Worm (Caenorhabditis elegans): Measurements from ENCODE around the gene F40B5.2.
"Not testable (repeated sequence)": the region's sequence is repeated elsewhere in the genome, so short reads cannot be mapped to it uniquely, and the experiment has no call there.

The F40B5.2 gene

DNA sequence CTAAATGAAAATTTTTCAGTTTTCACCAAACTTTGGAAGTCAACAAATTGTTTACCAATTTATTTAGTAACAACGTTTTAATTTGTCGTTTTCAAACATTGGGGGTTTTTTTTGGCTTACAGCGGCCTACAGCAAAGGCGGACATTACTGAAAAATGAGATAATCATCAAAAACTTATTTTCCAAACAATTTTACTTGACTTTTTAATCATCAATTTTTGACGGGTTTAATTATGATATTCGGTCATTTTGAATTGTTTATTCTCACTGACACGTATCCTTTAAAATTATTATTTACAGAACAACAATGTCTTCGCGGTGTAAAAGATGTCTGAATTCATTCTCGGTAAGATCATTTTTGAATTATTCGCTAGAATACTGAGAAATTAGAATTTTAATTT lies at the start of gene F40B5.2:
Gene F40B5.2 (plus strand): TSS at position 301 of the 400 bp plus-strand sequence.
- no peak for TF ChIP-seq nhr-76 (tag; optimal IDR thresholded peaks at IDR 0.05)
- no peak for TF ChIP-seq pha-4 (GFP tag; IDR thresholded peaks at IDR 0.05)
- TF ChIP-seq pha-4 (tag; optimal IDR thresholded peaks at IDR 0.05), result no peak
- TF ChIP-seq madf-9 (GFP tag; conservative IDR thresholded peaks at IDR 0.05), result no peak

DNA sequence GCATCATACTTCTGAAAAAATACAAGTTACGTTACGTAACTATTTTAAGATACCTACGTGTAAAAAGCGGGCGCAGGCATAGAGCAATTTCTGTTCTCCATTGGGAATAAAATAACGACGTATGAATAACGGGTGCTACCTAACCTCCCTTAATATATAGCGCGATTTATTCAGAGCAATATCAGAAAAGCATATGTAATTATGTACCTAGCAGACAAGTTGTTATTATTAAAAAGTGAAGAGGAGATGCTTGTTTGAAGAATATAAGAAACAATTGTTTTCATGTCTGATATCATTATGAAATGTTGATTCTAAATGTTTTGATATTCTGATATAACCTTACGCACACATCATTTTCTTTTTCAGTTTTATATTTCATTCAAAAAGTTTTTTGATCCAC lies 48.7 kb upstream of the F40B5.2 start, which contains the start of gene srh-11:
Gene srh-11 (minus strand): TSS at position 101 of the 400 bp plus-strand sequence.
- TF ChIP-seq ces-1 (GFP tag; optimal IDR thresholded peaks at IDR 0.05) (no peak), nhr-48 (tag; optimal IDR thresholded peaks at IDR 0.05) (no peak), skn-1 (tag; optimal IDR thresholded peaks at IDR 0.05) (no peak), nhr-11 (tag; optimal IDR thresholded peaks at IDR 0.05) (no peak), zfp-2 (tag; optimal IDR thresholded peaks at IDR 0.05) (no peak), unc-39 (tag; optimal IDR thresholded peaks at IDR 0.05) (no peak), lsy-2 (tag; optimal IDR thresholded peaks at IDR 0.05) (no peak), daf-12 (tag; optimal IDR thresholded peaks at IDR 0.05) (no peak), madf-5 (GFP tag; IDR thresholded peaks at IDR 0.05) (no peak), T20F7.1 (GFP tag; optimal IDR thresholded peaks at IDR 0.05) (no peak), ztf-7 (tag; optimal IDR thresholded peaks at IDR 0.05) (no peak), zfp-3 (GFP tag; conservative IDR thresholded peaks at IDR 0.05) (no peak), D1046.2 (GFP tag; IDR thresholded peaks at IDR 0.05) (no peak), dmd-9 (GFP tag; IDR thresholded peaks at IDR 0.05) (no peak), F10B5.3 (tag; optimal IDR thresholded peaks at IDR 0.05) (no peak), pha-4 (GFP tag; IDR thresholded peaks at IDR 0.05) (no peak), pha-4 (tag; optimal IDR thresholded peaks at IDR 0.05) (no peak)

DNA sequence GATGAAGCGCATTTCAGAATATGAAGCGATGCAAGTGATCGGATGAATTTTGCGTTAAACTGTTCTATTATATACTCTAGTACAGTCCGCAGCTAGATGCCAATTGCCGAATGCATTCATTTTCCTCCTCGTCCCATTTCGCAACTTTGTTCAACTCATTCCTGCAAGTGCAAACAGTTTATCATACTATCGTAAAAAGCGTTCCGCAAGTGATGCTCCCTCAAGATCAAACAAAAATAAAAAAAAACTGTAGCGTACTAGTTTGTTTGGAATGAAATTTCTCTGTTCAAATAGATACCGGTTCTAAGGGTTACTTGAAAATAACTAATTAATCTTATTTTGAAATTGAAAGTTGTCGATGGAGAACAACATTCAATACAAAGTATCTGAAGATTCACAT lies 46.8 kb upstream of the F40B5.2 start, which contains the start of gene pqn-57:
Gene pqn-57 (minus strand): TSS at position 101 of the 400 bp plus-strand sequence.
- TF ChIP-seq ceh-32 (tag; optimal IDR thresholded peaks at IDR 0.05; ENCODE audit: poor library complexity) (no peak), ceh-20 (GFP tag; IDR thresholded peaks at IDR 0.05) (no peak), lir-3 (tag; optimal IDR thresholded peaks at IDR 0.05) (no peak), Y5F2A.4 (GFP tag; optimal IDR thresholded peaks at IDR 0.05) (no peak), Y75B8A.6 (GFP tag; IDR thresholded peaks at IDR 0.05) (no peak), zip-2 (tag; optimal IDR thresholded peaks at IDR 0.05) (no peak), unc-130 (GFP tag; optimal IDR thresholded peaks at IDR 0.05) (no peak), Y48G9A.11 (GFP tag; IDR thresholded peaks at IDR 0.05) (no peak)

DNA sequence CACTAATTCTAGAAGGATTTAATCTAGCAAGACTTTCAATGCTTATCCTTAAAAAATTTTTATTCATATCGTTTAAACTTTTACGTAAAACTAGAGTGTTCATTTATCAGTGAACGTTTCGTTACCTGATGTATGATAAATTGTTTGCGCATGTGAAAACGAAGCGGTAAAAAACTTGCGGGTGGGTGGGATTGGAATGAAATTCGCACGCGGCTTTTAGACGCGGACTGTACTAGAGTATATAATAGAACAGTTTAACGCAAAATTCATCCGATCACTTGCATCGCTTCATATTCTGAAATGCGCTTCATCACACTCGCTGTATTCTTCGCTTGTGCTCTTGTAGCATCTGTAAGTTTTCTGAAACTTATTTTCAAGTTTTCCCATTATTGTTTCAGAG lies 45.8 kb upstream of the F40B5.2 start, which contains the start of gene abu-9:
Gene abu-9 (plus strand): TSS at position 301 of the 400 bp plus-strand sequence.
- not testable (repeated sequence) for TF ChIP-seq aly-2 (tag; optimal IDR thresholded peaks at IDR 0.05); ceh-44 (GFP tag; IDR thresholded peaks at IDR 0.05); lin-29 (GFP tag; IDR thresholded peaks at IDR 0.05)

DNA sequence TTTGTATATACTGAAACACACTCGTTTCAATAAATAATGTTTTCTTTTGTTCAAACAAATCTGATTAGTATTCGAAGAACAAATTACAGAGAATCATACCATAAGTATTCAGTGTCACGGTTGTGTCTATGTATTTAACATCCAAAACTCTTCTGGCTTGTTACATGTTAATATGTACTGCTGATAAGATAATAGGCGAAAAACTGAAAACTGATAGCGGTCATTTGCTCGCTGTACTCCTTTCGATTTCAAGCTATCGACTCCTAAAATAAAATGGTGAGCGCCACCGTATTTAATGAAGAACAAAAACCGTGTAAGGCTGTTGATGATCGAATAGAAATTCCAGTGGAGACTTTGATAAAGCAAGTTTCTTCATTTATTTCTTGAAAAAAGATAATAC lies 44.3 kb upstream of the F40B5.2 start, which contains the start of gene R09F10.1:
Gene R09F10.1 (plus strand): TSS at position 222 of the 400 bp plus-strand sequence.
- no peak for TF ChIP-seq unc-62 (GFP tag; optimal IDR thresholded peaks at IDR 0.05 in 1 of 2)
- TF ChIP-seq unc-62 (tag; optimal IDR thresholded peaks at IDR 0.05), result no peak
- TF ChIP-seq aly-2 (tag; optimal IDR thresholded peaks at IDR 0.05), result no peak
- no peak for TF ChIP-seq unc-130 (GFP tag; optimal IDR thresholded peaks at IDR 0.05)
- no peak for TF ChIP-seq ztf-7 (tag; optimal IDR thresholded peaks at IDR 0.05)
- peak; percentile 12 for TF ChIP-seq dve-1 (tag; optimal IDR thresholded peaks at IDR 0.05; ENCODE audit: insufficient read depth)
- TF ChIP-seq madf-9 (GFP tag; conservative IDR thresholded peaks at IDR 0.05), result no peak
- TF ChIP-seq lim-7 (GFP tag; IDR thresholded peaks at IDR 0.05), result no peak
- no peak for TF ChIP-seq mes-2 (tag; optimal IDR thresholded peaks at IDR 0.05; ENCODE audit: poor library complexity, severe bottlenecking)
- TF ChIP-seq duxl-1 (tag; optimal IDR thresholded peaks at IDR 0.05; ENCODE audit: poor library complexity), result no peak
- TF ChIP-seq ztf-11 (tag; optimal IDR thresholded peaks at IDR 0.05), result no peak
- TF ChIP-seq Y75B8A.6 (GFP tag; IDR thresholded peaks at IDR 0.05), result no peak
- no peak for TF ChIP-seq cey-2 (tag; optimal IDR thresholded peaks at IDR 0.05; ENCODE audit: borderline replicate concordance, insufficient read depth)
- no peak for TF ChIP-seq pha-4 (GFP tag; IDR thresholded peaks at IDR 0.05)
- TF ChIP-seq pha-4 (tag; optimal IDR thresholded peaks at IDR 0.05), result no peak
- no peak for TF ChIP-seq spr-1 (tag; optimal IDR thresholded peaks at IDR 0.05)
- TF ChIP-seq fos-1 (tag; optimal IDR thresholded peaks at IDR 0.05), result no peak
- TF ChIP-seq T26A8.4 (GFP tag; IDR thresholded peaks at IDR 0.05), result no peak
- no peak for TF ChIP-seq mdt-29 (GFP tag; IDR thresholded peaks at IDR 0.05)
- no peak for TF ChIP-seq ceh-44 (GFP tag; IDR thresholded peaks at IDR 0.05)
- no peak for TF ChIP-seq zfp-3 (GFP tag; conservative IDR thresholded peaks at IDR 0.05)
- 0 out of 2 replicates have a peak, but pooled peaks have one; percentile 45 for TF ChIP-seq dmd-6 (GFP tag; IDR thresholded peaks at IDR 0.05)
- no peak for TF ChIP-seq tra-1 (GFP tag; IDR thresholded peaks at IDR 0.05)

All from whole organism, L4 larva.